Fruit fly (Drosophila melanogaster) whole organism, adult: ENCODE results near the gene CG33490.

Experiments
- CG1620 ChIP-seq: fragments of 200-800 bp; sonication (Bioruptor generic); optimal IDR thresholded peaks from 2 replicates; lab custom pipeline; 2016; ENCODE audit warnings: missing biosample characterization, missing genetic modification characterization
- CG33017 ChIP-seq: fragments of 200-800 bp; sonication (Bioruptor generic); optimal IDR thresholded peaks from 2 replicates; lab custom pipeline; 2018; ENCODE audit warnings: missing biosample characterization, mild to moderate bottlenecking, missing genetic modification characterization, moderate library complexity
- CG7045 ChIP-seq: fragments of 200-800 bp; sonication (Bioruptor generic); optimal IDR thresholded peaks from 2 replicates; lab custom pipeline; 2017; ENCODE audit warnings: missing biosample characterization, mild to moderate bottlenecking, missing genetic modification characterization
- CG7101 ChIP-seq: fragments of 200-800 bp; sonication (Bioruptor generic); optimal IDR thresholded peaks from 2 replicates; lab custom pipeline; 2018; ENCODE audit warnings: missing biosample characterization, mild to moderate bottlenecking, missing genetic modification characterization, moderate library complexity
- Hr96 ChIP-seq: fragments of 200-800 bp; sonication (Bioruptor generic); optimal IDR thresholded peaks from 2 replicates; lab custom pipeline; 2016; ENCODE audit warnings: missing biosample characterization, missing genetic modification characterization
- cic ChIP-seq: fragments of 200-800 bp; sonication (Bioruptor generic); optimal IDR thresholded peaks from 2 replicates; lab custom pipeline; 2017; ENCODE audit warnings: missing biosample characterization, mild to moderate bottlenecking, missing genetic modification characterization, moderate library complexity
- cnc ChIP-seq, 2 experiments: fragments of >200 bp; optimal IDR thresholded peaks; 2 replicates each; lab custom pipeline; 2017
- kay ChIP-seq: fragments of 200-800 bp; sonication (Bioruptor generic); peaks from one replicate; lab custom pipeline; 2016; ENCODE audit warnings: missing biosample characterization, missing genetic modification characterization, borderline replicate concordance
- ovo ChIP-seq: fragments of 200-800 bp; sonication (Bioruptor generic); optimal IDR thresholded peaks from 2 replicates; lab custom pipeline; 2016; ENCODE audit warnings: missing biosample characterization, missing genetic modification characterization
- pad ChIP-seq: fragments of 200-800 bp; sonication (Bioruptor generic); optimal IDR thresholded peaks from 3 replicates; lab custom pipeline; 2017; ENCODE audit warnings: missing biosample characterization, missing genetic modification characterization, mild to moderate bottlenecking, moderate library complexity, missing genetic modification reagents
- tj ChIP-seq: fragments of 200-800 bp; sonication (Bioruptor generic); optimal IDR thresholded peaks from 3 replicates; lab custom pipeline; 2017; ENCODE audit warnings: missing biosample characterization, mild to moderate bottlenecking, missing genetic modification characterization, moderate library complexity

dm6 chr3L:11526644-11527184 lies 47.7 kb downstream of the CG33490 start:
- TF ChIP-seq CG1620 (no peak), pad (GFP tag; lab: Kevin White, UChicago) (no peak), CG7045 (GFP tag; lab: Kevin White, UChicago) (no peak), Hr96 (GFP tag; lab: Kevin White, UChicago) (no peak), cnc (optimal IDR thresholded peaks at IDR 0.05; lab: Kevin White, UChicago) (no peak), CG33017 (no peak), kay (no peak), CG7101 (tag; lab: Kevin White, UChicago) (no peak), ovo (GFP tag; lab: Kevin White, UChicago) (no peak), cic (GFP tag; lab: Kevin White, UChicago) (peak; percentile 64), tj (no peak)
